ENCODE assay signal across 5 fruit fly cellular contexts in the genomic region with DNA sequence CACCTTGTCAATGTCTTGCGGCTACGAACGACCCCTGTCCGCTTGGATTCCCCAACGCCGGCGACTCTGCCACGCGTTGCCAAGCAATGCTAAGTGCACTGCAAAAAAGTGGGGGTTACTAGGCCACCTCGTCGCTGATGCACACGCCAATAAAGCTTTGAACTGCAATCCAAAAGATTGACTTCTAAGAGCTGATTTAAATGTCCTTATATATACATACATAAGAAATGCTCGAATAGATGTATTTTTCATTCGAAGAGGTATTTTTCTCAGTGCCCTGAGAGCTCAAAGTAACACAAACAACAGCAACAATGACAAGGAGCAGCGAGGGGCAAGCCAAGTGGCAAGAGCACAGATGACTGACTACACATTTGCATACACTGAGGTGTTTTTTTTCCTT.
TF ChIP-seq lines count a peak whose summit lies in the region.

No protein-coding gene starts in this region.

- TF ChIP-seq CTCF in whole organism, embryonic (GFP tag; optimal IDR thresholded peaks at IDR 0.05; lab: Kevin White, UChicago) = no peak

TF ChIP-seq in whole organism, adult, 20 proteins besides CTCF, POLR2A, EP300 and RAD21:
- TF ChIP-seq Hr96 (GFP tag; optimal IDR thresholded peaks at IDR 0.05; lab: Kevin White, UChicago) = no peak
- peak; percentile 29 for TF ChIP-seq CG7045 (GFP tag; optimal IDR thresholded peaks at IDR 0.05; lab: Kevin White, UChicago)
- TF ChIP-seq toe (GFP tag; optimal IDR thresholded peaks at IDR 0.05; lab: Kevin White, UChicago) = peak; percentile 2
- peak; percentile 17 for TF ChIP-seq CG5204 (GFP tag; optimal IDR thresholded peaks at IDR 0.05; lab: Kevin White, UChicago)
- TF ChIP-seq CG11617 (GFP tag; optimal IDR thresholded peaks at IDR 0.05; lab: Kevin White, UChicago) = no peak

TF ChIP-seq in whole organism, embryonic, 481 proteins besides CTCF, POLR2A, EP300 and RAD21:
- TF ChIP-seq Drgx (GFP tag; IDR thresholded peaks at IDR 0.05; lab: Robert Waterston, UW) (peak; percentile 40; the same call in 1 of the 2 replicates), Mrtf (GFP tag; IDR thresholded peaks at IDR 0.05; lab: Robert Waterston, UW) (no peak)
TF ChIP-seq in whole organism, embryonic: peak in this region for 1.

TF ChIP-seq in whole organism, prepupa, 60 proteins besides CTCF, POLR2A, EP300 and RAD21 (continues in another document):
- TF ChIP-seq CG11902 (GFP tag; optimal IDR thresholded peaks at IDR 0.05; lab: Kevin White, UChicago) (no peak), fkh (GFP tag; optimal IDR thresholded peaks at IDR 0.05; lab: Kevin White, UChicago) (no peak), CG3919 (GFP tag; optimal IDR thresholded peaks at IDR 0.05; lab: Kevin White, UChicago) (peak; percentile 48), CG34406 (GFP tag; optimal IDR thresholded peaks at IDR 0.05; lab: Kevin White, UChicago) (no peak), Hr38 (GFP tag; optimal IDR thresholded peaks at IDR 0.05; lab: Kevin White, UChicago) (no peak), salr (GFP tag; optimal IDR thresholded peaks at IDR 0.05; lab: Kevin White, UChicago) (peak in 1 of 2 experiments; percentile 1), Met (GFP tag; optimal IDR thresholded peaks at IDR 0.05; lab: Kevin White, UChicago) (peak; percentile 14), net (GFP tag; optimal IDR thresholded peaks at IDR 0.05; lab: Kevin White, UChicago) (no peak), CG11762 (GFP tag; optimal IDR thresholded peaks at IDR 0.05; lab: Kevin White, UChicago; ENCODE audit: insufficient read depth) (no peak), Hr4 (GFP tag; optimal IDR thresholded peaks at IDR 0.05; lab: Kevin White, UChicago) (peak; percentile 28), Lpt (GFP tag; optimal IDR thresholded peaks at IDR 0.05; lab: Kevin White, UChicago) (no peak), Sox15 (GFP tag; optimal IDR thresholded peaks at IDR 0.05; lab: Kevin White, UChicago) (no peak), topi (GFP tag; optimal IDR thresholded peaks at IDR 0.05; lab: Kevin White, UChicago) (peak; percentile 20), CG6276 (GFP tag; optimal IDR thresholded peaks at IDR 0.05; lab: Kevin White, UChicago) (no peak), pdm3 (GFP tag; optimal IDR thresholded peaks at IDR 0.05; lab: Kevin White, UChicago) (peak; percentile 41), eg (GFP tag; IDR thresholded peaks at IDR 0.05; lab: Robert Waterston, UW) (0 out of 3 replicates have a peak, but pooled peaks have one; percentile 23), Hr39 (GFP tag; optimal IDR thresholded peaks at IDR 0.05; lab: Kevin White, UChicago) (peak; percentile 13), Eip93F (GFP tag; optimal IDR thresholded peaks at IDR 0.05; lab: Kevin White, UChicago) (no peak), CG9139 (GFP tag; optimal IDR thresholded peaks at IDR 0.05; lab: Kevin White, UChicago) (no peak), svp (GFP tag; lab: Kevin White, UChicago) (peak; percentile 75), CG1621 (tag; optimal IDR thresholded peaks at IDR 0.05; lab: Kevin White, UChicago) (no peak), dsx (GFP tag; optimal IDR thresholded peaks at IDR 0.05; lab: Kevin White, UChicago; ENCODE audit: poor library complexity, severe bottlenecking) (no peak), Sox14 (GFP tag; optimal IDR thresholded peaks at IDR 0.05; lab: Kevin White, UChicago) (peak; percentile 22), Blimp-1 (GFP tag; optimal IDR thresholded peaks at IDR 0.05; lab: Kevin White, UChicago) (no peak), Gug (GFP tag; IDR thresholded peaks at IDR 0.05; lab: Robert Waterston, UW) (0 out of 2 replicates have a peak, but pooled peaks have one; percentile 35)

TF ChIP-seq in whole organism, pupa, 21 proteins besides CTCF, POLR2A, EP300 and RAD21:
- TF ChIP-seq CG17806 (tag; optimal IDR thresholded peaks at IDR 0.05; lab: Kevin White, UChicago) (no peak), CG32121 (GFP tag; IDR thresholded peaks at IDR 0.05; lab: Robert Waterston, UW) (peak; percentile 42; the same call in 1 of the 2 replicates), CG8159 (tag; optimal IDR thresholded peaks at IDR 0.05; lab: Kevin White, UChicago) (peak; percentile 54), rn (GFP tag; IDR thresholded peaks at IDR 0.05; lab: Robert Waterston, UW) (no peak), CG12605 (GFP tag; IDR thresholded peaks at IDR 0.05; lab: Robert Waterston, UW) (0 out of 2 replicates have a peak, but pooled peaks have one; percentile 27), CG9948 (tag; optimal IDR thresholded peaks at IDR 0.05; lab: Kevin White, UChicago) (peak; percentile 40), CG13204 (GFP tag; optimal IDR thresholded peaks at IDR 0.05; lab: Kevin White, UChicago) (no peak), CG14655 (GFP tag; optimal IDR thresholded peaks at IDR 0.05; lab: Kevin White, UChicago) (peak; percentile 36), CG10348 (GFP tag; IDR thresholded peaks at IDR 0.05; lab: Robert Waterston, UW) (no peak), Pif1A (GFP tag; optimal IDR thresholded peaks at IDR 0.05; lab: Kevin White, UChicago) (peak; percentile 53), fd96Ca (GFP tag; IDR thresholded peaks at IDR 0.05; lab: Robert Waterston, UW) (peak; percentile 65; the same call in 2 of the 3 replicates), Ets98B (GFP tag; IDR thresholded peaks at IDR 0.05; lab: Robert Waterston, UW) (no peak; the same call in 1 of the 2 replicates), Pif1B (GFP tag; optimal IDR thresholded peaks at IDR 0.05; lab: Kevin White, UChicago) (no peak), CG15710 (tag; optimal IDR thresholded peaks at IDR 0.05; lab: Kevin White, UChicago) (peak; percentile 51), EcR (GFP tag; optimal IDR thresholded peaks at IDR 0.05; lab: Kevin White, UChicago) (no peak), CG8301 (tag; optimal IDR thresholded peaks at IDR 0.05; lab: Kevin White, UChicago) (no peak), Snoo (tag; optimal IDR thresholded peaks at IDR 0.05; lab: Kevin White, UChicago) (no peak), D1 (tag; optimal IDR thresholded peaks at IDR 0.05; lab: Kevin White, UChicago) (no peak), CG4496 (GFP tag; IDR thresholded peaks at IDR 0.05; lab: Robert Waterston, UW) (0 out of 3 replicates have a peak, but pooled peaks have one; percentile 43), CG34367 (tag; optimal IDR thresholded peaks at IDR 0.05; lab: Kevin White, UChicago) (no peak), gl (tag; optimal IDR thresholded peaks at IDR 0.05; lab: Kevin White, UChicago) (no peak)

TF ChIP-seq in whole organism, wandering third instar larva, 38 proteins besides CTCF, POLR2A, EP300 and RAD21:
- TF ChIP-seq sage (GFP tag; optimal IDR thresholded peaks at IDR 0.05; lab: Kevin White, UChicago) (no peak), Sp1 (GFP tag; optimal IDR thresholded peaks at IDR 0.05; lab: Kevin White, UChicago) (no peak), pan (optimal IDR thresholded peaks at IDR 0.05; lab: Kevin White, UChicago) (no peak), Rel (GFP tag; optimal IDR thresholded peaks at IDR 0.05; lab: Kevin White, UChicago) (no peak), Rel (tag; optimal IDR thresholded peaks at IDR 0.05; lab: Kevin White, UChicago) (no peak), br (GFP tag; optimal IDR thresholded peaks at IDR 0.05; lab: Kevin White, UChicago) (no peak), Hr83 (GFP tag; optimal IDR thresholded peaks at IDR 0.05; lab: Kevin White, UChicago; ENCODE audit: poor library complexity, severe bottlenecking) (no peak), lola (GFP tag; optimal IDR thresholded peaks at IDR 0.05; lab: Kevin White, UChicago) (no peak), sv (GFP tag; optimal IDR thresholded peaks at IDR 0.05; lab: Kevin White, UChicago) (no peak), foxo (GFP tag; optimal IDR thresholded peaks at IDR 0.05; lab: Kevin White, UChicago) (peak in 1 of 2 experiments; percentile 21), jim (GFP tag; optimal IDR thresholded peaks at IDR 0.05; lab: Kevin White, UChicago) (no peak), N (GFP tag; optimal IDR thresholded peaks at IDR 0.05; lab: Kevin White, UChicago) (no peak), ey (GFP tag; optimal IDR thresholded peaks at IDR 0.05; lab: Kevin White, UChicago) (peak; percentile 34), h (GFP tag; optimal IDR thresholded peaks at IDR 0.05; lab: Kevin White, UChicago) (peak; percentile 20), psq (GFP tag; optimal IDR thresholded peaks at IDR 0.05; lab: Kevin White, UChicago) (no peak), Vsx2 (GFP tag; optimal IDR thresholded peaks at IDR 0.05; lab: Kevin White, UChicago; ENCODE audit: partially characterized antibody) (no peak), usp (GFP tag; optimal IDR thresholded peaks at IDR 0.05; lab: Kevin White, UChicago) (no peak), HLH106 (tag; optimal IDR thresholded peaks at IDR 0.05; lab: Kevin White, UChicago) (no peak), dsf (GFP tag; optimal IDR thresholded peaks at IDR 0.05; lab: Kevin White, UChicago; ENCODE audit: borderline replicate concordance) (no peak), fru (GFP tag; optimal IDR thresholded peaks at IDR 0.05; lab: Kevin White, UChicago) (peak; percentile 15), Dif (GFP tag; optimal IDR thresholded peaks at IDR 0.05; lab: Kevin White, UChicago; ENCODE audit: partially characterized antibody) (no peak), Jra (GFP tag; optimal IDR thresholded peaks at IDR 0.05; lab: Kevin White, UChicago) (no peak), Mio (GFP tag; optimal IDR thresholded peaks at IDR 0.05; lab: Kevin White, UChicago) (no peak), OdsH (GFP tag; optimal IDR thresholded peaks at IDR 0.05; lab: Kevin White, UChicago) (no peak)
